Worm (Caenorhabditis elegans): ENCODE results near the gene T18D3.9.

DNA sequence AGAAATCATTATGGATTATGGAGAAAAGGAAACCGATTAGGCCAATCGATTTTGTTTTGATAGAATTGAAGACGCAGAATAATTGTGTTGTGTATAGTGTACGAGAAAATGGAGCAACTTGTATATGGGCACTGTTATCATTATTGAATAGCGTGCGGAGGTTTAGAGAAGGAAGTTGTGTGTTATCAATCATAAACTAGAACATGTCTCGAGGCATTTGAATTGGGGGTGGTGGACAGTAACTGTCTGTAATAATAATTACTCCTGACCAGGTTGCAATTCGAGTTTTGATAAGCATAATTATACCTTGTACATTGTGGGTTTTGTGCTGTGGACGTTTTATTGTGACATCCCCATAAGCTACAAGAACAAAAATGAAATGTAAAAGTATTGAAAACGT lies 12.5 kb upstream of the T18D3.9 start, which contains the start of gene cdf-2:
- TF ChIP-seq attf-3 (GFP tag; conservative IDR thresholded peaks at IDR 0.05) = no peak
- no peak for TF ChIP-seq ets-4 (GFP tag; optimal IDR thresholded peaks at IDR 0.05)
- no peak for TF ChIP-seq bed-2 (GFP tag; IDR thresholded peaks at IDR 0.05)
- TF ChIP-seq aptf-2 (GFP tag; conservative IDR thresholded peaks at IDR 0.05) = no peak
- no peak for TF ChIP-seq snpc-3.4 (tag; optimal IDR thresholded peaks at IDR 0.05)
- no peak for TF ChIP-seq ama-1 (optimal IDR thresholded peaks at IDR 0.05)
- no peak for TF ChIP-seq ama-1 (GFP tag; optimal IDR thresholded peaks at IDR 0.05)
- TF ChIP-seq snpc-4 (GFP tag; optimal IDR thresholded peaks at IDR 0.05) = no peak
- TF ChIP-seq snpc-4 (tag; optimal IDR thresholded peaks at IDR 0.05) = no peak
- TF ChIP-seq F57C9.4 (tag; optimal IDR thresholded peaks at IDR 0.05) = no peak
- no peak for TF ChIP-seq ztf-22 (GFP tag; optimal IDR thresholded peaks at IDR 0.05)
- no peak for TF ChIP-seq bed-1 (GFP tag; IDR thresholded peaks at IDR 0.05)
- no peak for TF ChIP-seq attf-5 (GFP tag; optimal IDR thresholded peaks at IDR 0.05)
- no peak for TF ChIP-seq T07F8.4 (tag; optimal IDR thresholded peaks at IDR 0.05)
- no peak for TF ChIP-seq unc-130 (GFP tag; optimal IDR thresholded peaks at IDR 0.05)

Data from whole organism, young adult.